Fruit fly (Drosophila melanogaster): Measurements from ENCODE around the gene hoe1.

Gene hoe1

DNA sequence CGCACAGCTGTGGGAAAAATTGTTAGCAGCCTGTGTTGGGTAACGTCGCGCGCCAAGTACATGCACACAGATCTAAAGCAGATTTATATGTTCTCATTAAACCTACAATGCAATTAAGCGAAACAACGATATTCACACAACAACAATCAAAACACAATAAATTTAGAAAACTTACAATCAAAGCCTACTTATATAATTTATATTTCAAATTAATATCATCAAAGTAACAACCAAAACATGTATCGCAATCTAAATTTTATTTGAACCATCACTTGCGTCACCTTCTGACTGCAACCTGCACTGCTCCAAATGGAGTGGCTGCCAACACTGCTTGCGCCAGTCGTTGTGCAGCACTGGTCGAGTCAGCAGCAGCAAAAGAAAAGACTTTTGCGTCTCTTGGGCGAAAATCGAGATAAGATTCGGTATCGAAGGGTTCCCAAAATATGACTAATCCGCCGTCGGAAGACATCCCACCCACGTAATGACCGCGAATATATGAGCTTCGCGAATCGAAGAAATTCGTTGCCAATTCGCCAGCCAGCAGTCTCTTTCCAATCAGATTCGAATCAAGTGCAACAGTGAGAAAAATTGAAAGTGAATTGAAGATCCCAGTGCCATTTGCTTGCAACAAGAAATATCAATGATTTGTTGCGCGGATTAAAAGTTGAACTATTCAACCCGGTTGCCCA, 49.2 kb upstream of the hoe1 start, which contains the start of the genes CG8892 and CG34126 (continued):
- TF ChIP-seq CoRest (tag; optimal IDR thresholded peaks at IDR 0.05) = peak; percentile 99
- peak; percentile 98 for TF ChIP-seq row (GFP tag; IDR thresholded peaks at IDR 0.05)
- peak; percentile 87 for TF ChIP-seq CG12744 (GFP tag; optimal IDR thresholded peaks at IDR 0.05)
- peak; percentile 94 for TF ChIP-seq Bteb2 (GFP tag; optimal IDR thresholded peaks at IDR 0.05)
- peak; percentile 87 for TF ChIP-seq Mes4 (GFP tag; optimal IDR thresholded peaks at IDR 0.05)
- TF ChIP-seq CG13296 (GFP tag; optimal IDR thresholded peaks at IDR 0.05) = peak; percentile 96
- peak; percentile 99 for TF ChIP-seq CG4424 (GFP tag; optimal IDR thresholded peaks at IDR 0.05)
- TF ChIP-seq tx (GFP tag; optimal IDR thresholded peaks at IDR 0.05) = peak; percentile 97
- TF ChIP-seq Trl (optimal IDR thresholded peaks at IDR 0.05) = peak in 1 of 2 experiments; percentile 5
- TF ChIP-seq Trl (GFP tag; optimal IDR thresholded peaks at IDR 0.05) = peak; percentile 98
- TF ChIP-seq Ada2b (GFP tag; IDR thresholded peaks at IDR 0.05) = peak; percentile 93
- peak; percentile 98 for TF ChIP-seq jumu (GFP tag; optimal IDR thresholded peaks at IDR 0.05)
- no peak for TF ChIP-seq h (optimal IDR thresholded peaks at IDR 0.05)
- peak; percentile 87 for TF ChIP-seq ham (GFP tag; IDR thresholded peaks at IDR 0.05)
- no peak for TF ChIP-seq ato (GFP tag; IDR thresholded peaks at IDR 0.05; ENCODE audit: partially characterized antibody)
- TF ChIP-seq CG3726 (GFP tag; IDR thresholded peaks at IDR 0.05) = peak; percentile 92; the same call in 2 of the 3 replicates
- TF ChIP-seq CG1529 (GFP tag; optimal IDR thresholded peaks at IDR 0.05) = peak; percentile 94
- TF ChIP-seq Hr39 (optimal IDR thresholded peaks at IDR 0.05) = peak; percentile 82
- TF ChIP-seq toy (GFP tag; IDR thresholded peaks at IDR 0.05) = peak; percentile 93
- peak; percentile 98 for TF ChIP-seq CG10654 (GFP tag; optimal IDR thresholded peaks at IDR 0.05)
- TF ChIP-seq CG7372 (GFP tag; IDR thresholded peaks at IDR 0.05) = peak; percentile 97
- TF ChIP-seq Side (GFP tag; optimal IDR thresholded peaks at IDR 0.05) = peak; percentile 93
- TF ChIP-seq repo (GFP tag; optimal IDR thresholded peaks at IDR 0.05) = peak; percentile 91
- TF ChIP-seq Myb (GFP tag; optimal IDR thresholded peaks at IDR 0.05) = peak; percentile 84
- peak; percentile 99 for TF ChIP-seq Xbp1 (GFP tag; optimal IDR thresholded peaks at IDR 0.05)
- peak; percentile 96 for TF ChIP-seq CG11247 (GFP tag; IDR thresholded peaks at IDR 0.05)
- TF ChIP-seq unc-4 (GFP tag; IDR thresholded peaks at IDR 0.05; ENCODE audit: partially characterized antibody) = 0 out of 2 replicates have a peak, but pooled peaks have one; percentile 27
- TF ChIP-seq ERR (GFP tag; optimal IDR thresholded peaks at IDR 0.05) = peak; percentile 87
- TF ChIP-seq CG10321 (GFP tag; IDR thresholded peaks at IDR 0.05) = peak; percentile 69
- TF ChIP-seq Dbx (GFP tag; IDR thresholded peaks at IDR 0.05) = peak; percentile 98
- TF ChIP-seq CG13894 (tag; optimal IDR thresholded peaks at IDR 0.05) = peak; percentile 94
- TF ChIP-seq CG13624 (GFP tag; optimal IDR thresholded peaks at IDR 0.05) = peak; percentile 96
- peak; percentile 95 for TF ChIP-seq Gsc (GFP tag; IDR thresholded peaks at IDR 0.05)
- peak; percentile 97 for TF ChIP-seq chif (GFP tag; optimal IDR thresholded peaks at IDR 0.05)
- TF ChIP-seq NK7.1 (GFP tag; optimal IDR thresholded peaks at IDR 0.05) = peak; percentile 82
- TF ChIP-seq Optix (GFP tag; IDR thresholded peaks at IDR 0.05) = peak; percentile 92
- TF ChIP-seq trh (GFP tag; optimal IDR thresholded peaks at IDR 0.05) = peak; percentile 96
- TF ChIP-seq B-H2 (GFP tag; optimal IDR thresholded peaks at IDR 0.05) = peak; percentile 96
- TF ChIP-seq emc (GFP tag; optimal IDR thresholded peaks at IDR 0.05) = peak; percentile 93
- peak; percentile 98 for TF ChIP-seq CG8290 (GFP tag; optimal IDR thresholded peaks at IDR 0.05)
- TF ChIP-seq CG8290 (tag; optimal IDR thresholded peaks at IDR 0.05) = peak; percentile 91 to 94
- TF ChIP-seq NC2α (GFP tag; optimal IDR thresholded peaks at IDR 0.05) = peak; percentile 80
- peak; percentile 97 for TF ChIP-seq bab2 (GFP tag; optimal IDR thresholded peaks at IDR 0.05)
- peak; percentile 61 for TF ChIP-seq CG14965 (GFP tag; optimal IDR thresholded peaks at IDR 0.05; ENCODE audit: borderline replicate concordance)
- TF ChIP-seq Ravus (GFP tag; IDR thresholded peaks at IDR 0.05) = peak; percentile 84
- peak; percentile 81 for TF ChIP-seq Deaf1 (tag; optimal IDR thresholded peaks at IDR 0.05)
- TF ChIP-seq Chrac-16 (GFP tag; optimal IDR thresholded peaks at IDR 0.05) = peak; percentile 99
- TF ChIP-seq CG12219 (GFP tag; optimal IDR thresholded peaks at IDR 0.05) = peak; percentile 86
- peak; percentile 98 for TF ChIP-seq dysf (GFP tag; IDR thresholded peaks at IDR 0.05)
- TF ChIP-seq CG6254 (GFP tag; optimal IDR thresholded peaks at IDR 0.05) = peak; percentile 89
- TF ChIP-seq CG34422 (GFP tag; IDR thresholded peaks at IDR 0.05) = peak; percentile 96
- peak; percentile 88 for TF ChIP-seq stc (GFP tag; IDR thresholded peaks at IDR 0.05)
- TF ChIP-seq dan (GFP tag; IDR thresholded peaks at IDR 0.05) = peak; percentile 93

All from whole organism, embryonic.